Worm (Caenorhabditis elegans) whole organism, midembryonic: Measurements from ENCODE around the gene cox-15.

Experiments used
- T22C8.4 ChIP-seq: fragments of 200-800 bp; sonication (Bioruptor generic); IDR thresholded peaks from 2 replicates; pipeline ENCODE4 v1.3.6; 2022; ENCODE audit warnings: missing genetic modification characterization, missing compliant biosample characterization
- cog-1 ChIP-seq: sonication (generic microtip); optimal IDR thresholded peaks from 2 replicates; lab custom pipeline; 2016; ENCODE audit warnings: missing genetic modification characterization, missing compliant biosample characterization
- flt-1 ChIP-seq: fragments of 200-800 bp; sonication (Bioruptor generic); IDR thresholded peaks from 2 replicates; pipeline ENCODE4 v1.3.6; 2022; ENCODE audit warnings: missing genetic modification characterization, missing compliant biosample characterization
- klf-2 ChIP-seq: fragments of 200-800 bp; sonication (Bioruptor generic); conservative IDR thresholded peaks from 2 replicates; pipeline ENCODE4 v1.3.6; 2022; ENCODE audit warnings: missing genetic modification reagents, missing genetic modification characterization, missing compliant biosample characterization
- med-1 ChIP-seq: sonication (generic microtip); optimal IDR thresholded peaks from 2 replicates; lab custom pipeline; 2017; ENCODE audit warnings: missing genetic modification characterization, mild to moderate bottlenecking, missing compliant biosample characterization, antibody characterized with exemption, missing genetic modification reagents; ENCODE audit not compliant: insufficient read depth
- ref-1 ChIP-seq: fragments of 200-800 bp; sonication (Bioruptor generic); conservative IDR thresholded peaks from 2 replicates; pipeline ENCODE4 v1.3.6; 2022; ENCODE audit warnings: missing genetic modification reagents, missing genetic modification characterization, missing compliant biosample characterization
- tab-1 ChIP-seq: fragments of 200-800 bp; sonication (Bioruptor generic); IDR thresholded peaks from 2 replicates; pipeline ENCODE4 v1.3.6; 2022; ENCODE audit warnings: missing genetic modification characterization, missing compliant biosample characterization
- ztf-23 ChIP-seq: fragments of 200-800 bp; sonication (Bioruptor generic); IDR thresholded peaks from 2 replicates; pipeline ENCODE4 v1.3.6; 2022; ENCODE audit warnings: missing genetic modification reagents, missing genetic modification characterization, missing compliant biosample characterization
- ztf-29 ChIP-seq: fragments of 200-800 bp; sonication (Bioruptor generic); IDR thresholded peaks from 2 replicates; pipeline ENCODE4 v1.3.6; 2022; ENCODE audit warnings: missing genetic modification reagents, missing genetic modification characterization, missing compliant biosample characterization

Gene cox-15

DNA sequence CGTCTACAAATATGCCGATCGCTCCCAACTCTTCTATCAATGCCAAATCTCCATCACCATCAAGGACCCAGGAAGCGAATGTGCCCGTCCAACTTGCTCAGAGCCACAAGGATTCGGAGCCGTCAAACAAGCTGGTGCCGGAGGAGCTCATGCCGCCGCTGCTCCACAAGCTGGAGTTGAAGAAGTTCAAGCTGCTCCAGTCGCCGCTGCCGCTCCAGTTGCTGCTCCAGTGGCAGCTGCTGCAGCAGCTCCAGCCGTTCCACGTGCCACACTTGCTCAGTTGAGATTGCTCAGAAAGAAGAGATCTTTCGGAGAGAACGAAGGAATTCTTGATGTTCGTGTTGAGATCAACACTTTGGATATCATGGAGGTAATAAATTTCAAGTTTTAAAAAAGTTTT lies 36.1 kb upstream of the cox-15 start:
- TF ChIP-seq ztf-29 (GFP tag; lab: Robert Waterston, UW) (no peak), ref-1 (GFP tag; lab: Robert Waterston, UW) (no peak), flt-1 (GFP tag; lab: Robert Waterston, UW) (no peak), klf-2 (GFP tag; lab: Robert Waterston, UW) (no peak), cog-1 (tag; lab: Kevin White, UChicago) (no peak), ztf-23 (GFP tag; lab: Robert Waterston, UW) (no peak), T22C8.4 (GFP tag; lab: Robert Waterston, UW) (no peak), tab-1 (GFP tag; lab: Robert Waterston, UW) (no peak), med-1 (no peak)

ce11 chrII:11268822-11269221 lies 34.1 kb upstream of the cox-15 start, which contains the start of gene cut-1:
cut-1 (plus strand) TSS chrII:11269122.
- TF ChIP-seq tab-1 (GFP tag; lab: Robert Waterston, UW) (no peak), flt-1 (GFP tag; lab: Robert Waterston, UW) (no peak), ztf-29 (GFP tag; lab: Robert Waterston, UW) (no peak), ztf-23 (GFP tag; lab: Robert Waterston, UW) (no peak), ref-1 (GFP tag; lab: Robert Waterston, UW) (no peak), med-1 (no peak), klf-2 (GFP tag; lab: Robert Waterston, UW) (no peak), cog-1 (tag; lab: Kevin White, UChicago) (no peak), T22C8.4 (GFP tag; lab: Robert Waterston, UW) (no peak)

DNA sequence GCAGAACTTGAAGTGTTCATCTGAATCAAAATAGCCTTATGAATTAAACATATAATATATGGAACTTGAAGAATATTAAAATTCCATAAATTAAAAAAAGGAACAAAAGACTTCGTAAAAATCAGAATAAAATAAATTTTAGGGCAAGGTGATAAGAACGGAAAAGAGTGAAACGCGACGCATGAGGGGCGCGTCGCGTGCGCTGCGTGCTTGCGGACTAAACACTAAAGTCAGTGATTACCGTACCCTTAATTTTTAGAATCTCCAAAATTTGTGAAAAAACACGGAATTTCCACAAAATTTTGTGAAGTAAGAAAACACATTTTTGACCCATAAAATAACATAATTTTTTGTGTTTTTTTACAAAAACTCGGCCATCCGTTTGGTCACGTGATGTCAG lies 26.4 kb upstream of the cox-15 start, which contains the start of gene T05B9.1:
TSS of gene T05B9.1 (minus strand) at position 20 of the 400 bp plus-strand sequence.
- TF ChIP-seq ztf-23 (GFP tag; lab: Robert Waterston, UW): no peak
- TF ChIP-seq cog-1 (tag; lab: Kevin White, UChicago): no peak
- TF ChIP-seq ztf-29 (GFP tag; lab: Robert Waterston, UW): no peak
- TF ChIP-seq klf-2 (GFP tag; lab: Robert Waterston, UW): no peak
- no peak for TF ChIP-seq T22C8.4 (GFP tag; lab: Robert Waterston, UW)
- no peak for TF ChIP-seq med-1
- no peak for TF ChIP-seq tab-1 (GFP tag; lab: Robert Waterston, UW)
- no peak for TF ChIP-seq ref-1 (GFP tag; lab: Robert Waterston, UW)
- no peak for TF ChIP-seq flt-1 (GFP tag; lab: Robert Waterston, UW)

ce11 chrII:11259766-11260165 lies 25.0 kb upstream of the cox-15 start:
- TF ChIP-seq ztf-29 (GFP tag; lab: Robert Waterston, UW): no peak
- TF ChIP-seq flt-1 (GFP tag; lab: Robert Waterston, UW): no peak
- TF ChIP-seq cog-1 (tag; lab: Kevin White, UChicago): no peak
- TF ChIP-seq tab-1 (GFP tag; lab: Robert Waterston, UW): no peak
- no peak for TF ChIP-seq klf-2 (GFP tag; lab: Robert Waterston, UW)

- TF ChIP-seq med-1: no peak
- TF ChIP-seq T22C8.4 (GFP tag; lab: Robert Waterston, UW): no peak
- TF ChIP-seq flt-1 (GFP tag; lab: Robert Waterston, UW): no peak
- TF ChIP-seq klf-2 (GFP tag; lab: Robert Waterston, UW): no peak
- TF ChIP-seq cog-1 (tag; lab: Kevin White, UChicago): no peak
- no peak for TF ChIP-seq ref-1 (GFP tag; lab: Robert Waterston, UW)
- no peak for TF ChIP-seq ztf-29 (GFP tag; lab: Robert Waterston, UW)
- no peak for TF ChIP-seq ztf-23 (GFP tag; lab: Robert Waterston, UW)
- TF ChIP-seq tab-1 (GFP tag; lab: Robert Waterston, UW): no peak
These were observed 20.8 kb upstream of the cox-15 start, which contains the start of gene T05B9.2 for ce11 chrII:11255536-11255935. T05B9.2 (plus strand) TSS chrII:11255836.

DNA sequence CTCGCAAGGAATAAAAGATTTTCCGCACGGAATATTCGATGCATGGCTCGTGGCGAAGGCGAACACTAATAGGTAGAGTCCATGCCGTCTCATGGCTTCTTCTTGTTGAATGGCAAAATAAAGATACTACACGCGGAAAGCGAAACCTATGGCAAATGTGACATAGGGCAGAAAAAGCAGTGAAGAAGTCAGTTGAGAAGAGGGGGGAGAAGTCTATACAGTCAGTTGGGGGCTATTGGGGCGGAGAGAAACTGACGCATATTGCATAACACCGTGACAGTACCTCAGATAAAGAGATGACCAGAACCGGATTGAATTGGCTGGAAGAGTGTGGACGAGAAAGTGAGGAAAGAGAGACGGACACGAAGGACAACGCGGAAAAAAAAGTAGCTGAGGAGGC lies 12.7 kb upstream of the cox-15 start, which contains the start of gene T06D8.10:
TSS of gene T06D8.10 (minus strand) at position 101 of the 400 bp plus-strand sequence.
- TF ChIP-seq ref-1 (GFP tag; lab: Robert Waterston, UW): no peak
- TF ChIP-seq med-1: no peak
- TF ChIP-seq klf-2 (GFP tag; lab: Robert Waterston, UW): no peak
- no peak for TF ChIP-seq cog-1 (tag; lab: Kevin White, UChicago)
- no peak for TF ChIP-seq tab-1 (GFP tag; lab: Robert Waterston, UW)
- no peak for TF ChIP-seq T22C8.4 (GFP tag; lab: Robert Waterston, UW)
- TF ChIP-seq flt-1 (GFP tag; lab: Robert Waterston, UW): no peak
- no peak for TF ChIP-seq ztf-23 (GFP tag; lab: Robert Waterston, UW)
- TF ChIP-seq ztf-29 (GFP tag; lab: Robert Waterston, UW): no peak

DNA sequence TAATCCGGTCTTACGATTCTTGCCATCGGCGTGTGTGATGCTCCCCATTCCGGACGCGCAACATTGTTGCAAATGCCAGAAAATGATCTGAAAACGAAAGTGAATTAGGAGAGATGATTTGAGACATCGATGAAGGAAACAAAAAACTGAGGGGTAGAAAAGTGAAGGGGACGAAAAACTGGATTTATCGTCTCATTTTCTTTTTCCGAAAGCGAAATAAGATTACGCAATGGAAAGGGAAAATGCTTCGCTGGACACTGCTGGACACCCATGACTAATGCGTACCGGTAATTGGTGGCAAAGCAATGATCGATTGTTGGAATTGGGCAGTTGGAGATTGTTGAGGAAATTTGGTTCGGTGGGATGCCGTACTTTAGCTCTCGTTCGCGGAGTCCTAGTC lies 11.8 kb upstream of the cox-15 start:
- no peak for TF ChIP-seq T22C8.4 (GFP tag; lab: Robert Waterston, UW)
- TF ChIP-seq ztf-23 (GFP tag; lab: Robert Waterston, UW): no peak
- TF ChIP-seq flt-1 (GFP tag; lab: Robert Waterston, UW): no peak
- no peak for TF ChIP-seq med-1
- no peak for TF ChIP-seq ref-1 (GFP tag; lab: Robert Waterston, UW)
- TF ChIP-seq cog-1 (tag; lab: Kevin White, UChicago): no peak
- no peak for TF ChIP-seq klf-2 (GFP tag; lab: Robert Waterston, UW)
- no peak for TF ChIP-seq tab-1 (GFP tag; lab: Robert Waterston, UW)
- no peak for TF ChIP-seq ztf-29 (GFP tag; lab: Robert Waterston, UW)

ce11 chrII:11242918-11243317 lies 8.2 kb upstream of the cox-15 start:
- no peak for TF ChIP-seq T22C8.4 (GFP tag; lab: Robert Waterston, UW)
- no peak for TF ChIP-seq flt-1 (GFP tag; lab: Robert Waterston, UW)
- no peak for TF ChIP-seq tab-1 (GFP tag; lab: Robert Waterston, UW)

- TF ChIP-seq med-1: no peak
- TF ChIP-seq klf-2 (GFP tag; lab: Robert Waterston, UW): no peak
- TF ChIP-seq ztf-23 (GFP tag; lab: Robert Waterston, UW): no peak
- no peak for TF ChIP-seq flt-1 (GFP tag; lab: Robert Waterston, UW)
- no peak for TF ChIP-seq T22C8.4 (GFP tag; lab: Robert Waterston, UW)
- no peak for TF ChIP-seq ztf-29 (GFP tag; lab: Robert Waterston, UW)
- TF ChIP-seq ref-1 (GFP tag; lab: Robert Waterston, UW): no peak
- TF ChIP-seq cog-1 (tag; lab: Kevin White, UChicago): no peak
- no peak for TF ChIP-seq tab-1 (GFP tag; lab: Robert Waterston, UW)
These were observed 6.7 kb upstream of the cox-15 start for ce11 chrII:11241497-11241896.
